Fruit fly (Drosophila melanogaster): ENCODE measurements around the gene CG13250.
"Not testable (repeated sequence)": the region's sequence is repeated elsewhere in the genome, so short reads cannot be mapped to it uniquely, and the experiment has no call there.

Gene CG13250

DNA sequence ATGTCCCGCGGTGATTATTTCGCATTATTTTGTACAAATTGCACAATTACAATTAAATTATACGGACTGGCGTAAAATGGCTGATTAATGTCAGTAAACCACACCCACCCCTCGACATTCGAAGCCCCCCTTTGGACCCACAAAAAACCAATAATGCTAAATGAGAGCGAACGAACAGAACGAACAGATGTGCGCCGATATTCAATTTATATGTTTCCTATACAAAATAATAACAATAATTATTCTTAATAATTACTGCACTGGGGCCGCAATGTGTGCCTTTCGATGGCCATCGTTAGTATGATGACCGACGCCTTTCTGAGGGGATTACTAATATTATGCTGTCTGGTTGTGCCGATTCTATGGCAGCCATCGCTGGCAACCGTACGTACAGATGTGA, at the start of gene CG13250:
CG13250 (plus strand) TSS at position 301 of the 400 bp plus-strand sequence.
- TF ChIP-seq Myc (optimal IDR thresholded peaks at IDR 0.05): no peak
- TF ChIP-seq insv (optimal IDR thresholded peaks at IDR 0.05): no peak
- TF ChIP-seq ttk (optimal IDR thresholded peaks at IDR 0.05): no peak
- TF ChIP-seq psq (optimal IDR thresholded peaks at IDR 0.05): no peak
- no peak for TF ChIP-seq h (optimal IDR thresholded peaks at IDR 0.05)
- no peak for TF ChIP-seq Sin3A (optimal IDR thresholded peaks at IDR 0.05)

DNA sequence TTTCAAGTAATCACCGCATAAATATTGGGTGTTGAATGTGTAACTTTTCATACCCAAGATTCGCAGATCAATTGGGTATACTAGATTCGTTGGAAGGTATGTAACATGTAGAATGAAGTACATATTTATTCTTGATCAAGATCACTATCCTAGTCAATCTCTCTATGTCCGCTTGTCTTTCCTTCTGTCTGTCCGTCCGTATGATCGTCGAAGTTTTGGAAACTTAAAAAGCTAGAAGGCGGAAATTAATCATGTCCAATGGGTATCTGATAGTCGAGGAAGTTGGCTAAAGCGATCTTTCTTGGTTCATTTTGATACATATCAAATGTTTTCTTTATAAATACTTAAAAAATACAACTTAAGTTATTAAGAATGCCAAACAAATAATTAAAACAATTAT, 45.9 kb upstream of the CG13250 start:
- TF ChIP-seq ttk (optimal IDR thresholded peaks at IDR 0.05): no peak
- TF ChIP-seq insv (optimal IDR thresholded peaks at IDR 0.05): no peak
- no peak for TF ChIP-seq psq (optimal IDR thresholded peaks at IDR 0.05)
- TF ChIP-seq Myc (optimal IDR thresholded peaks at IDR 0.05): no peak
- TF ChIP-seq h (optimal IDR thresholded peaks at IDR 0.05): no peak
- no peak for TF ChIP-seq Sin3A (optimal IDR thresholded peaks at IDR 0.05)

DNA sequence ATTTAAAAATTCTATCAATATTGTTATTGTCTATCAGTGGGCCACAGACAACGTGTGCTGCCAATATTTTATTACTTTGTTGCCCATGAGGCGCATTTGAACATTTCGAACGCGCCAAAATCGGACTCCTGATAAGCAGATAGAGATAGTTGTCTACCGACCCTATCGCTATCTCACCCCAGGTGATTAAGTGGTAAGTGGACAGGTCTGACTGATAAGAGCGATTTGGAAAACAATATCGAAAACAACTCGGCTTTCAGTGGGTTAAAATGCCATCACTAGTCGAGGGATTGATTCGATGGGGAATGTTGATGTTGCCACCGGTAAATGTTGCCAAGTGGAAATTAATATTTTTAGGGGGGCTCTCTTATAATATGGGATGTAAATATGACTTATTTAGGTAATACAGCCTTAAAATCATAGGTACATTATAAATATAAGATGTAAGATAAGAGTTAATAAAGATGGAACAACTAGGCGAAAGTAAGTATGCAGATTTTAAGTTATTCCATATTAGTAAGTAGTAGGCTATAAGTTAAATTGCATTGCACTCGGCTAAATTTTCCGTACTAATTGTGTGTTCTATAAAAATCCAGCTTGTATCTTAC, 41.9 kb upstream of the CG13250 start, which contains the start of gene ND-39:
ND-39 (plus strand) TSS at position 558 of the 608 bp plus-strand sequence.
- TF ChIP-seq psq (optimal IDR thresholded peaks at IDR 0.05): no peak

DNA sequence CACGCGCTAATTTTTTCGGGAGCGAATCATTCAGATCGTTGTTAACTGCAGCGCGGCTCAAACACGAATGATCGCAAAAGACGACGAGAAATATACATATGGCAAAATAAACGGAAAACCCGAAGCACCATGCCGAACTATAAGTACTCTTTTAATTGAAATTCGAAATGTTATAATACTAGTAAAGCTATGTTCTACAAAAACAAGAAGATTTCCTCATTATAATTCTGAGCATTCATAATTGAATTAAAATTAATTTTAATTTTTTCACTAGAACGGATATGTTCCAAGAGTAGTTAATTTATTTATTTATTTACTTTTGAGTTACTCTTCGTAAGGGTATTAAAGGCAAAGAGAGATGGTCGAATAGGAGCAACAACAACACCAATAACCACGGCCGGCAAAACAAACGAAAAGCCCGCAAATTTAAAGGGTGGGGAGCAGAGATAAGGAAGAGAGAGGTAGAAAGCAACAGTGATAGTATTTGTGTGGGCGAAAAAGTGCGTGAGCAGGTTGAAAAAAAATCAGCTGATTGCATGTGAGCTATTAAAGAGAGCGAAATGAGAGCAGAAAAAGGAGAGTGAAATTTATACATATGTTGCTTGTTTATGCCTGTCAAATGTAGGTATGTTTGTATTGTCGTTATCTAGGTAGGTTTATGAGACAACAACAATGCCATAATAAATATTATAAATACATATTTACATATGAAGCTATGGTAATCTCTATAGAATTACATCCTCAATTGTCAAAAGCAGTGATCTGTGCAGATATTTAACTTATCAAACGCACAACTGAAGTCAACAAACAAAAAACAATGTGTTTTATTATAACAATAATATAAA, 39.9 kb upstream of the CG13250 start:
- no peak for TF ChIP-seq ttk (optimal IDR thresholded peaks at IDR 0.05)

dm6 chr3L:20494262-20494601, 39.3 kb upstream of the CG13250 start:
- TF ChIP-seq h (optimal IDR thresholded peaks at IDR 0.05) (no peak), Myc (optimal IDR thresholded peaks at IDR 0.05) (no peak), insv (optimal IDR thresholded peaks at IDR 0.05) (no peak), psq (optimal IDR thresholded peaks at IDR 0.05) (no peak), Sin3A (optimal IDR thresholded peaks at IDR 0.05) (no peak), ttk (optimal IDR thresholded peaks at IDR 0.05) (no peak)

DNA sequence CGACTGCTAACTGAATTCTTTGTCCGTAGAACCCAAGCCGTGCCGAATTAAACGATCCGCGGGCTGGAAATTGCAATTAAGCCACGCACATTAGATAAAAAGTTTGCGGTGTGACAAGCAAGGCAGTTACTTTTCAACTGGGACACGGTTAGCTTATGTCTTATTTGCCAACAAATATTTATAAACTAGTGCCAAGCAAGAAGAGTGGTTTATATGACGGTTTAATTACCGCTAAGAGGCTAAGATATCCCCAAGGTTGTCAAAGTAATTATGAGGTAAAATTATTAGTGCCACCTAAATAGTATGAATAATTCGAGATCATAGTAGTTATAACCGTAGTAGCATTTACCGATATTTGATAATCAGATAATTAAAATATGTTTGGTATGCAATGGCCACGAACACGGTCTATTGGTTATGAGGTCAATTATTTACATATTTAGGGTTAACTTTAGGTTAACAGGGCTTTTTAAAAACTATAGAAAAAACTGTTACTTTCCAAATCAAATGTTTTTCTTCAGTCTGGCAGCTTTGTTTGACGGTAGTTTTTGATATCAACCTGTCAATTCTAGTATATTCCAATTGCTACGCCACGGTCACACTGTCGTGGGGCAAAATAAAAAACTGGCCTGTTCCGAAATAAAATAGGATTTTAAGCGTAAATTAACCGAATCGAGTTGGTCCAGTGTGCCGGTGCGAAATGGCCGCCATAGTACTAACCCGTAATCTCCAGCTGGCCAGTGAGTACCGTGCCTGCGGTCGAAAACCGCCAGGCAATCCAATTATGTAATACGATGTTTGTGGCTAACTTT, 38.5 kb upstream of the CG13250 start, which contains the start of gene ZnT77C:
ZnT77C (minus strand) TSS at position 142 of the 812 bp plus-strand sequence.
- TF ChIP-seq Myc (optimal IDR thresholded peaks at IDR 0.05): no peak
- TF ChIP-seq psq (optimal IDR thresholded peaks at IDR 0.05): no peak
- no peak for TF ChIP-seq Sin3A (optimal IDR thresholded peaks at IDR 0.05)

DNA sequence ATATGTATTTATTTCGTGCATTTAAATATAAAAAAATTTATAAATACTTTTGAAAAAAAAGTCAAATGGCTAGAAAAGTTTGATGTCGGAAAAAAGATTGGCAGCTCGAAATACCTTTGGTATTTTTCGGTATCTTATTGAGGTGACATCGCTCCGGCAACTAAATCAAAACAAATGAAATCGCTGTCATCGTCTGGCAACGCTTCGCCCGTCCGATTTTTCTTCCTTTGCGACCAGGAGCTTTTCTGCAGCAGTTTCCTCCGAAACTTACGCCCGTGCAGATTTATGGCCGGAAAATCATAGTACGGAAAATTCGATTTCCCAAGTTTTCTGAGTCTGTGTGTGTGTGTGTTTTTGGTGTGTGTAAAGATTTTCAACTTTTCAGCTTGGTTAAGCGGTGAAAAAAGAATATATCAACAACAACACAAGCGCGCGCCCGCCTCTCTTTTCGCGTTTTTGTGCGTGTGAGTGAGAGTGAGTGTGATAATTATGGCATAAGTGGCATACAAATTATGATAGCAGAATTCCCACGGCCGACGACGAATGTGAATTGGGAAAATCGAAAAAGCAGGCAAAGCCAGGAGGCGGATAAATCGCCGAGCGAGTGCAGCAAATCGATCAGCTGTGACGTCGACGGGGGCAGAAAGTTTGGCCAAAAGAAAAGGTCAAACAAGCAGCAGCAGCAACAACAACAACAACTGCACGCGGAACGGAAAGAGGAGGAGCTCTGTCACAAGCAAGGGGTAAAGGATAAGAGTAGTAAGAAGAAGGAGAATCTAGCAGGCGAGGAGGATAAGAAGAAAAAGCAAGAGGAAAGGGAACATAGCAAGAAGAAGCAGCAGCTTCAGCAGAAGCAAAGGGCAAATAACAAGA, 36.1 kb upstream of the CG13250 start, which contains the start of gene CG32425:
CG32425 (plus strand) TSS at position 200 of the 873 bp plus-strand sequence.
- TF ChIP-seq Myc (optimal IDR thresholded peaks at IDR 0.05) (no peak), h (optimal IDR thresholded peaks at IDR 0.05) (no peak), psq (optimal IDR thresholded peaks at IDR 0.05) (no peak), Sin3A (optimal IDR thresholded peaks at IDR 0.05) (no peak), insv (optimal IDR thresholded peaks at IDR 0.05) (no peak)

- TF ChIP-seq Sin3A (optimal IDR thresholded peaks at IDR 0.05) (no peak), h (optimal IDR thresholded peaks at IDR 0.05) (no peak), psq (optimal IDR thresholded peaks at IDR 0.05) (no peak), insv (optimal IDR thresholded peaks at IDR 0.05) (no peak), Myc (optimal IDR thresholded peaks at IDR 0.05) (no peak), ttk (optimal IDR thresholded peaks at IDR 0.05) (no peak)
Observed at dm6 chr3L:20498204-20498603, 35.3 kb upstream of the CG13250 start.

DNA sequence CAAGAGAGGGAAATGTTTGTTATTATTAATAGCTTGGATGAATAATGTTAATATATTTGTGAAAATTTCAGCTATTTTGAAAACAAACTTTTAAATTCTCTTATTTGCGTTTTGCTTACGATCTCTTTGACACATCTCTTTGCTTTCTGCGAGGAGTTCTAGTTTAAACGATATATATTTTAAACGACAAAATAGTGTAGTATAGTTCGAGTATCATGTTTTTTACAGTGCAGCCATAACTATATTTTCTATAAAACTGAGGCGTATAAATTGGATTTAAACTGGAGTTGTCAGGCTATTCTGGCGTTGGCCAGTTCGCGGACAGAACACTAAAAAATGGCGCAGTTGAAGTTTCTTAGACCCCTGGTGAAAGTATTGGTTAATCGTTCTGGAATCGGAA, 34.0 kb upstream of the CG13250 start, which contains the start of gene CG18281:
CG18281 (plus strand) TSS at position 301 of the 400 bp plus-strand sequence.
- not testable (repeated sequence) for TF ChIP-seq psq, h, insv (optimal IDR thresholded peaks at IDR 0.05)

DNA sequence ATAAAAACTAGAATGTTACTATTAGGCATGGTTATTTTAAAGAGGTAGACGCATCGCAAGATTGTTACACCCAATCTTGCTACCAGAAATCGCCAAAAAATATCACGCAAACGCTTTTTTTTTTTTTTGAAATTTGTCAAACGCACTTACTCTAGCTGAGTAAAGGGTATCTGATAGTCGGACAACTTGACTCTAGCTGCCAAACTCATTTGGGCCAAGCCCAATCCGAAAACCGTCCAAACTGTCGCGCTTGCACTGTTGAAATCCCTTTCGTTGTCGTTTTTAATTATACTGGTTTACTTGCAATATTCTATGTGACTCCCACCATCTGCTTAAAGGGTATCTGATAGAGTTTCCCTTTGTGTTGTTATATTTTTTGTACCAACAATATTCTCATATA, 30.3 kb upstream of the CG13250 start:
- TF ChIP-seq Sin3A (optimal IDR thresholded peaks at IDR 0.05): no peak
- TF ChIP-seq psq (optimal IDR thresholded peaks at IDR 0.05): no peak
- TF ChIP-seq h (optimal IDR thresholded peaks at IDR 0.05): no peak
- TF ChIP-seq insv (optimal IDR thresholded peaks at IDR 0.05): no peak
- TF ChIP-seq ttk (optimal IDR thresholded peaks at IDR 0.05): no peak
- TF ChIP-seq Myc (optimal IDR thresholded peaks at IDR 0.05): no peak

DNA sequence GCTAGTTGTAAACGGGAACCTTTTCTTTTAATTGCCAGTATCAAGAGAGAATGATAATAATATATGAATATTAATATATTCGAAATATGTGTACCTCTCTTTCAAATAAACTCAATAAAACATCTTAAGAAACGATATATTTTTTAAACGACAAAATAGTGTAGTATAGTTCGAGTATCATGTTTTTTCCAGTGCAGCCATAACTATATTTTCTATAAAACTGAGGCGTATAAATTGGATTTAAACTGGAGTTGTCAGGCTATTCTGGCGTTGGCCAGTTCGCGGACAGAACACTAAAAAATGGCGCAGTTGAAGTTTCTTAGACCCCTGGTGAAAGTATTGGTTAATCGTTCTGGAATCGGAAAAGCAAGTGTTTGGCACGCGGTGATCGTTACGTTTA, 29.6 kb upstream of the CG13250 start, which contains the start of gene CG17637:
CG17637 (plus strand) TSS at position 301 of the 400 bp plus-strand sequence.
- TF ChIP-seq h, insv, Sin3A (optimal IDR thresholded peaks at IDR 0.05): not testable (repeated sequence)
